Fruit fly (Drosophila melanogaster) whole organism, embryonic: ENCODE data around the gene CG46507.
"Not testable (repeated sequence)": the region's sequence is repeated elsewhere in the genome, so short reads cannot be mapped to it uniquely, and the experiment has no call there.

Experiments
- CG10462 ChIP-seq: fragments of 200-800 bp; sonication (Bioruptor generic); optimal IDR thresholded peaks from 2 replicates; lab custom pipeline; 2016; ENCODE audit warnings: missing biosample characterization, missing genetic modification characterization
- CG11247 ChIP-seq: fragments of 200-800 bp; sonication (Bioruptor generic); IDR thresholded peaks from 2 replicates; pipeline ENCODE4 v1.3.6; 2022; ENCODE audit warnings: missing biosample characterization, missing genetic modification characterization
- CG11560 ChIP-seq: fragments of 200-800 bp; sonication (Bioruptor generic); IDR thresholded peaks from 3 replicates; pipeline ENCODE4 v1.3.6; 2022; ENCODE audit warnings: missing biosample characterization, missing genetic modification characterization
- CG2120 ChIP-seq: fragments of 200-800 bp; sonication (Bioruptor generic); optimal IDR thresholded peaks from 3 replicates; lab custom pipeline; 2016; ENCODE audit warnings: missing biosample characterization, missing genetic modification characterization
- CG2202 ChIP-seq: fragments of 200-800 bp; sonication (Bioruptor generic); optimal IDR thresholded peaks from 2 replicates; lab custom pipeline; 2018; ENCODE audit warnings: missing biosample characterization, mild to moderate bottlenecking, missing genetic modification characterization
- CG4707 ChIP-seq: fragments of 200-800 bp; sonication (Bioruptor generic); optimal IDR thresholded peaks from 2 replicates; lab custom pipeline; 2018; ENCODE audit warnings: missing biosample characterization, mild to moderate bottlenecking, missing genetic modification characterization, moderate library complexity
- Rfx ChIP-seq: fragments of 200-800 bp; sonication (Bioruptor generic); IDR thresholded peaks from 2 replicates; pipeline ENCODE4 v1.3.6; 2022; ENCODE audit warnings: missing biosample characterization, missing genetic modification characterization
- Stat92E ChIP-seq, 3 experiments: fragments of >200 bp in 2 of 3; fragments of 200-800 bp in 1 of 3; sonication (Bioruptor generic) in 1 of 3; optimal IDR thresholded peaks; 2 replicates each; lab custom pipeline; 2017 to 2019; ENCODE audit warnings: missing biosample characterization in 3 of 3, missing genetic modification characterization in 3 of 3, mild to moderate bottlenecking in 1 of 3, moderate library complexity in 1 of 3
- Vsx1 ChIP-seq: fragments of 200-800 bp; sonication (Bioruptor generic); optimal IDR thresholded peaks from 2 replicates; lab custom pipeline; 2017; ENCODE audit warnings: missing biosample characterization, mild to moderate bottlenecking, missing genetic modification characterization, missing genetic modification reagents
- dan ChIP-seq: fragments of 200-800 bp; sonication (Bioruptor generic); IDR thresholded peaks from 2 replicates; pipeline ENCODE4 v1.3.6; 2022; ENCODE audit warnings: missing biosample characterization, missing genetic modification characterization
- dmrt99B ChIP-seq: fragments of 200-800 bp; sonication (Bioruptor generic); optimal IDR thresholded peaks from 2 replicates; lab custom pipeline; 2018; ENCODE audit warnings: missing biosample characterization, mild to moderate bottlenecking, missing genetic modification characterization, moderate library complexity
- ind ChIP-seq: fragments of 200-800 bp; sonication (Bioruptor generic); optimal IDR thresholded peaks from 3 replicates; lab custom pipeline; 2016; ENCODE audit warnings: missing biosample characterization, missing genetic modification characterization
- mirr ChIP-seq: fragments of 200-800 bp; sonication (Bioruptor generic); optimal IDR thresholded peaks from 3 replicates; lab custom pipeline; 2018; ENCODE audit warnings: missing biosample characterization, mild to moderate bottlenecking, missing genetic modification characterization
- vfl ChIP-seq: fragments of 200-800 bp; sonication (Bioruptor generic); optimal IDR thresholded peaks from 2 replicates; lab custom pipeline; 2016; ENCODE audit warnings: missing biosample characterization, missing genetic modification characterization
- wor ChIP-seq: fragments of 200-800 bp; sonication (Bioruptor generic); IDR thresholded peaks from 2 replicates; pipeline ENCODE4 v1.3.6; 2022; ENCODE audit warnings: missing biosample characterization, missing genetic modification characterization

The CG46507 gene

dm6 chrX:22187070-22187469 is 24.3 kb downstream of the CG46507 start, which contains the start of gene CG46512:
Gene CG46512, plus strand, starts transcription at chrX:22187370.
- not testable (repeated sequence) for TF ChIP-seq CG4707 (GFP tag; lab: Kevin White, UChicago); mirr (GFP tag; lab: Kevin White, UChicago); CG11247 (GFP tag; lab: Robert Waterston, UW)

- not testable (repeated sequence) for TF ChIP-seq Rfx; CG10462; Vsx1 (GFP tag; lab: Kevin White, UChicago)
- TF ChIP-seq, all 482 proteins: peak for 0; not testable (repeated sequence) for 482
Measured at dm6 chrX:22191973-22192372, 29.2 kb downstream of the CG46507 start, which contains the start of gene CG46513. Gene CG46513, plus strand, starts transcription at chrX:22192273.

- not testable (repeated sequence) for TF ChIP-seq CG11560; dan (GFP tag; lab: Robert Waterston, UW); CG2202 (tag; lab: Kevin White, UChicago)
Measured at dm6 chrX:22196874-22197273, 34.2 kb downstream of the CG46507 start, which contains the start of gene CG46514. Gene CG46514, plus strand, starts transcription at chrX:22197174.

dm6 chrX:22201883-22202282 is 39.2 kb downstream of the CG46507 start, which contains the start of gene CG46515:
Gene CG46515, plus strand, starts transcription at chrX:22202183.
- not testable (repeated sequence) for TF ChIP-seq CG2120 (GFP tag; lab: Kevin White, UChicago); ind (GFP tag; lab: Kevin White, UChicago); dmrt99B (tag; lab: Kevin White, UChicago)

- TF ChIP-seq Stat92E (GFP tag; optimal IDR thresholded peaks at IDR 0.05; lab: Kevin White, UChicago); wor (GFP tag; lab: Robert Waterston, UW); vfl (GFP tag; lab: Kevin White, UChicago): not testable (repeated sequence)
Measured at dm6 chrX:22212028-22212427, 49.3 kb downstream of the CG46507 start, which contains the start of gene CG46516. Gene CG46516, plus strand, starts transcription at chrX:22212328.
